Worm (Caenorhabditis elegans) whole organism, young adult: ENCODE results near the gene C52E2.2.

ENCODE experiments used
- F49E8.2 ChIP-seq: sonication (generic microtip); optimal IDR thresholded peaks from 3 replicates; lab custom pipeline; 2017; ENCODE audit warnings: missing genetic modification characterization, mild to moderate bottlenecking, missing compliant biosample characterization, antibody characterized with exemption, moderate library complexity; ENCODE audit not compliant: insufficient read depth
- Y67H2A.10 ChIP-seq: fragments of 200-800 bp; sonication (Bioruptor generic); conservative IDR thresholded peaks from 2 replicates; pipeline ENCODE4 v1.3.6; 2022; ENCODE audit warnings: missing genetic modification reagents, missing genetic modification characterization, missing compliant biosample characterization
- ama-1 ChIP-seq, 3 experiments: fragments of 150-350 bp in 1 of 3; sonication (generic microtip) in 2 of 3; optimal IDR thresholded peaks; 2 replicates each; lab custom pipeline; 2014 to 2018; ENCODE audit warnings: missing biosample characterization in 2 of 3, missing genetic modification characterization in 2 of 3, missing genetic modification reagents in 2 of 3
- ekl-4 ChIP-seq: fragments of 200-800 bp; sonication (Bioruptor generic); IDR thresholded peaks from 2 replicates; pipeline ENCODE4 v1.3.6; 2022; ENCODE audit warnings: missing genetic modification reagents, missing genetic modification characterization, missing compliant biosample characterization
- him-1 ChIP-seq: sonication (generic microtip); optimal IDR thresholded peaks from 2 replicates; lab custom pipeline; 2016; ENCODE audit warnings: missing genotype, missing genetic modification reagents, missing genetic modification characterization, missing compliant biosample characterization
- hlh-26 ChIP-seq: fragments of 200-800 bp; sonication (Bioruptor generic); conservative IDR thresholded peaks from 2 replicates; pipeline ENCODE4 v1.3.6; 2022; ENCODE audit warnings: missing genetic modification reagents, missing genetic modification characterization, missing compliant biosample characterization
- hrde-1 ChIP-seq: sonication (generic microtip); optimal IDR thresholded peaks from 2 replicates; lab custom pipeline; 2016; ENCODE audit warnings: missing genetic modification characterization, mild to moderate bottlenecking, missing compliant biosample characterization, moderate library complexity, missing genotype, missing genetic modification reagents, borderline replicate concordance
- lin-35 ChIP-seq, 3 experiments: fragments of 150-350 bp in 2 of 3; sonication (generic microtip) in 1 of 3; optimal IDR thresholded peaks; 2 replicates each; lab custom pipeline; 2014 to 2018; ENCODE audit warnings: missing biosample characterization in 3 of 3, missing genetic modification characterization in 3 of 3, missing genetic modification reagents in 3 of 3

ce11 chrII:1850299-1850698 lies 2.3 kb upstream of the C52E2.2 start, which contains the start of gene fbxb-96:
- no peak for TF ChIP-seq hlh-26
- TF ChIP-seq F49E8.2: no peak
- no peak for TF ChIP-seq hrde-1 (tag; lab: Kevin White, UChicago)
- TF ChIP-seq ama-1 (optimal IDR thresholded peaks at IDR 0.05; lab: Kevin White, UChicago): no peak
- no peak for TF ChIP-seq ama-1 (GFP tag; optimal IDR thresholded peaks at IDR 0.05; lab: Kevin White, UChicago)
- TF ChIP-seq Y67H2A.10 (GFP tag; lab: Robert Waterston, UW): no peak
- TF ChIP-seq lin-35 (GFP tag; optimal IDR thresholded peaks at IDR 0.05; lab: Kevin White, UChicago): no peak
- TF ChIP-seq him-1 (tag; lab: Kevin White, UChicago): no peak
- TF ChIP-seq ekl-4 (GFP tag; lab: Robert Waterston, UW): no peak
